Fruit fly (Drosophila melanogaster) Kc167 (cell line): ENCODE results near the gene Cpr65Au.

Source experiments
- Myc ChIP-seq: fragments of >200 bp; optimal IDR thresholded peaks from 2 replicates; lab custom pipeline; 2017; ENCODE audit warnings: missing external identifiers
- Sin3A ChIP-seq: fragments of >200 bp; optimal IDR thresholded peaks from 2 replicates; lab custom pipeline; 2018; ENCODE audit warnings: missing external identifiers
- h ChIP-seq: fragments of >200 bp; optimal IDR thresholded peaks from 3 replicates; lab custom pipeline; 2018; ENCODE audit warnings: missing external identifiers
- insv ChIP-seq: fragments of >200 bp; optimal IDR thresholded peaks from 3 replicates; lab custom pipeline; 2018; ENCODE audit warnings: missing external identifiers
- psq ChIP-seq: fragments of >200 bp; optimal IDR thresholded peaks from 2 replicates; lab custom pipeline; 2017; ENCODE audit warnings: missing external identifiers
- ttk ChIP-seq: sonication (Bioruptor generic); optimal IDR thresholded peaks from 2 replicates; lab custom pipeline; 2017; ENCODE audit warnings: missing external identifiers

DNA sequence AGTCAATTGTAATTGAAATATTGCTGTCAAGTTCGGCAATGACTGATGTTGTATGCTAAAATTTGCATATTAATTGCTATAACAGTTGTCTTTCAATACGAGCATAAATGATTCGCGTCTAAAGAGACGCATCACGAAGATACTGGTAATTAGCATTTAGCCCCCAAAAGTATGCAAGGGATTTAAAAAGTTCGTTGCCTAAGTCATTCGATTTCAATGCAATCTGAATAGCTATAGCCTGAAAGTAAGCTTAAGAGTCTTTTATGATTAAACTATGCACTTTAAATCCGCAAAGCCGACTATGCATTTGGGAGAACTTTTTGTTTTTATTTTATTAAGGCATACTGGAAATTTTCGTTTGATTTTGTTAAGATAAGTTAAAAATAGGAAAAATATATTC, 2.3 kb downstream of the Cpr65Au start:
- no peak for TF ChIP-seq h (lab: Kevin White, UChicago)
- TF ChIP-seq psq: no peak
- TF ChIP-seq Sin3A (lab: Kevin White, UChicago): no peak
- no peak for TF ChIP-seq insv (lab: Kevin White, UChicago)
- TF ChIP-seq ttk: no peak
- no peak for TF ChIP-seq Myc (lab: Kevin White, UChicago)
